Fruit fly (Drosophila melanogaster): ENCODE results near the gene Dbx.

- TF ChIP-seq CG14655 (GFP tag; optimal IDR thresholded peaks at IDR 0.05) (no peak), EcR (GFP tag; optimal IDR thresholded peaks at IDR 0.05) (no peak), D1 (tag; optimal IDR thresholded peaks at IDR 0.05) (no peak)
Measured at dm6 chr3L:1964099-1964498, 43.0 kb downstream of the Dbx start, which contains the start of gene mv.

All from whole organism, pupa.